Worm (Caenorhabditis elegans): ENCODE measurements around the gene madf-4.

ce11 chrV:9915021-9915420 is 47.3 kb downstream of the madf-4 start, which contains the start of gene mec-9:
- TF ChIP-seq med-1 (GFP tag; optimal IDR thresholded peaks at IDR 0.05; ENCODE audit: insufficient read depth) (no peak), tab-1 (GFP tag; IDR thresholded peaks at IDR 0.05) (no peak)

Data from whole organism, midembryonic.